Worm (Caenorhabditis elegans) whole organism, mixed stage, embryonic: ENCODE data around the gene Y57A10A.8.

Experiments
- M03D4.4 ChIP-seq: sonication (generic microtip); optimal IDR thresholded peaks from 2 replicates; lab custom pipeline; 2017; ENCODE audit warnings: mild to moderate bottlenecking, missing genetic modification characterization, missing compliant biosample characterization
- bed-3 ChIP-seq: fragments of 200-800 bp; sonication (Bioruptor generic); optimal IDR thresholded peaks from 3 replicates; lab custom pipeline; 2018; ENCODE audit warnings: mild to moderate bottlenecking, missing genetic modification characterization, moderate library complexity, missing compliant biosample characterization
- blmp-1 ChIP-seq: fragments of 150-350 bp; optimal IDR thresholded peaks from 2 replicates; lab custom pipeline; 2014; ENCODE audit warnings: missing biosample characterization, missing genetic modification characterization
- ceh-83 ChIP-seq: fragments of 200-800 bp; sonication (Bioruptor generic); optimal IDR thresholded peaks from 2 replicates; lab custom pipeline; 2018; ENCODE audit warnings: mild to moderate bottlenecking, missing genetic modification characterization, missing compliant biosample characterization
- drap-1 ChIP-seq: fragments of 200-800 bp; sonication (Bioruptor generic); optimal IDR thresholded peaks from 3 replicates; lab custom pipeline; 2018; ENCODE audit warnings: mild to moderate bottlenecking, missing genetic modification characterization, missing compliant biosample characterization
- elt-3 ChIP-seq: fragments of 150-350 bp; optimal IDR thresholded peaks from 2 replicates; lab custom pipeline; 2014; ENCODE audit warnings: missing biosample characterization, missing genetic modification characterization
- flh-1 ChIP-seq: fragments of 200-800 bp; sonication (Bioruptor generic); optimal IDR thresholded peaks from 2 replicates; lab custom pipeline; 2018; ENCODE audit warnings: mild to moderate bottlenecking, missing genetic modification characterization, moderate library complexity, missing compliant biosample characterization
- hlh-1 ChIP-seq: fragments of 150-350 bp; optimal IDR thresholded peaks from 2 replicates; lab custom pipeline; 2014; ENCODE audit warnings: missing biosample characterization, missing genetic modification reagents, missing genetic modification characterization
- lin-13 ChIP-seq: fragments of 150-350 bp; optimal IDR thresholded peaks from 2 replicates; lab custom pipeline; 2014; ENCODE audit warnings: missing biosample characterization, missing genetic modification characterization
- lin-32 ChIP-seq: fragments of 200-800 bp; sonication (Bioruptor generic); optimal IDR thresholded peaks from 2 replicates; lab custom pipeline; 2018; ENCODE audit warnings: mild to moderate bottlenecking, missing genetic modification characterization, missing compliant biosample characterization
- lsy-2 ChIP-seq: fragments of 150-350 bp; optimal IDR thresholded peaks from 2 replicates; lab custom pipeline; 2014; ENCODE audit warnings: missing biosample characterization, missing genetic modification characterization
- mep-1 ChIP-seq: fragments of 150-350 bp; optimal IDR thresholded peaks from 2 replicates; lab custom pipeline; 2017; ENCODE audit warnings: missing biosample characterization, missing genetic modification reagents, missing genetic modification characterization, inconsistent platforms
- mls-2 ChIP-seq: sonication (generic microtip); optimal IDR thresholded peaks from 2 replicates; lab custom pipeline; 2016; ENCODE audit warnings: mild to moderate bottlenecking, missing genetic modification characterization, moderate library complexity, missing compliant biosample characterization
- nhr-12 ChIP-seq: fragments of 150-350 bp; optimal IDR thresholded peaks from 2 replicates; lab custom pipeline; 2014; ENCODE audit warnings: missing biosample characterization, missing genetic modification characterization
- nhr-2 ChIP-seq: fragments of 150-350 bp; optimal IDR thresholded peaks from 2 replicates; lab custom pipeline; 2014; ENCODE audit warnings: missing biosample characterization, missing genetic modification characterization
- nhr-28 ChIP-seq: fragments of 150-350 bp; optimal IDR thresholded peaks from 2 replicates; lab custom pipeline; 2014; ENCODE audit warnings: missing biosample characterization, missing genetic modification characterization
- nhr-76 ChIP-seq: sonication (generic microtip); optimal IDR thresholded peaks from 2 replicates; lab custom pipeline; 2017; ENCODE audit warnings: missing biosample characterization, missing genetic modification characterization
- sem-2 ChIP-seq: fragments of 200-800 bp; sonication (Bioruptor generic); optimal IDR thresholded peaks from 2 replicates; lab custom pipeline; 2018; ENCODE audit warnings: mild to moderate bottlenecking, missing genetic modification characterization, missing compliant biosample characterization
- sptf-1 ChIP-seq: sonication (generic microtip); optimal IDR thresholded peaks from 2 replicates; lab custom pipeline; 2017; ENCODE audit warnings: mild to moderate bottlenecking, missing genetic modification characterization, moderate library complexity, missing compliant biosample characterization
- tbx-8 ChIP-seq: fragments of 200-800 bp; sonication (Bioruptor generic); optimal IDR thresholded peaks from 2 replicates; lab custom pipeline; 2018; ENCODE audit warnings: mild to moderate bottlenecking, missing genetic modification characterization, moderate library complexity, missing compliant biosample characterization
- unc-120 ChIP-seq: sonication (generic microtip); optimal IDR thresholded peaks from 2 replicates; lab custom pipeline; 2017; ENCODE audit warnings: missing genetic modification characterization, missing compliant biosample characterization; ENCODE audit not compliant: poor library complexity, severe bottlenecking
- unc-39 ChIP-seq: fragments of 150-350 bp; optimal IDR thresholded peaks from 2 replicates; lab custom pipeline; 2014; ENCODE audit warnings: missing biosample characterization, missing genetic modification characterization
- unc-62 ChIP-seq: fragments of 150-350 bp; optimal IDR thresholded peaks from 2 replicates; lab custom pipeline; 2014; ENCODE audit warnings: missing biosample characterization, missing genetic modification reagents, missing genetic modification characterization
- zip-8 ChIP-seq: fragments of 150-350 bp; optimal IDR thresholded peaks from 2 replicates; lab custom pipeline; 2014; ENCODE audit warnings: missing biosample characterization, missing genetic modification characterization
- ztf-11 ChIP-seq: fragments of 150-350 bp; optimal IDR thresholded peaks from 2 replicates; lab custom pipeline; 2014; ENCODE audit warnings: missing biosample characterization, missing genetic modification characterization

Gene Y57A10A.8

ce11 chrII:12175398-12175797, 10.8 kb downstream of the Y57A10A.8 start:
- TF ChIP-seq unc-39 (tag; lab: Kevin White, UChicago) = no peak

ce11 chrII:12176521-12176920, 11.9 kb downstream of the Y57A10A.8 start:
- TF ChIP-seq elt-3 (tag; lab: Kevin White, UChicago) = no peak
- no peak for TF ChIP-seq ztf-11
- TF ChIP-seq blmp-1 = no peak
- no peak for TF ChIP-seq sptf-1
- no peak for TF ChIP-seq unc-62
- TF ChIP-seq flh-1 = no peak
- no peak for TF ChIP-seq lin-13 (tag; lab: Kevin White, UChicago)
- TF ChIP-seq M03D4.4 (tag; lab: Kevin White, UChicago) = no peak
- no peak for TF ChIP-seq zip-8 (tag; lab: Kevin White, UChicago)
- no peak for TF ChIP-seq nhr-28 (tag; lab: Kevin White, UChicago)
- TF ChIP-seq unc-120 (tag; lab: Kevin White, UChicago) = no peak

ce11 chrII:12184857-12185256, 20.2 kb downstream of the Y57A10A.8 start, which contains the start of gene Y57A10A.13:
Gene Y57A10A.13, minus strand, starts transcription at chrII:12184902.
- TF ChIP-seq zip-8 (tag; lab: Kevin White, UChicago) (no peak), unc-120 (tag; lab: Kevin White, UChicago) (no peak), bed-3 (GFP tag; lab: Kevin White, UChicago) (no peak), lsy-2 (tag; lab: Kevin White, UChicago) (no peak), nhr-12 (tag; lab: Kevin White, UChicago) (no peak), flh-1 (no peak), mep-1 (tag; lab: Kevin White, UChicago) (no peak)

ce11 chrII:12185710-12186109, 21.1 kb downstream of the Y57A10A.8 start, which contains the start of gene Y57A10A.14:
Gene Y57A10A.14, plus strand, starts transcription at chrII:12185937.
- TF ChIP-seq nhr-2 (tag; lab: Kevin White, UChicago) (no peak), lin-32 (no peak), unc-39 (tag; lab: Kevin White, UChicago) (no peak), unc-62 (no peak), elt-3 (tag; lab: Kevin White, UChicago) (no peak), blmp-1 (no peak), mep-1 (tag; lab: Kevin White, UChicago) (no peak)

ce11 chrII:12186726-12187125, 22.1 kb downstream of the Y57A10A.8 start:
- TF ChIP-seq drap-1 (GFP tag; lab: Kevin White, UChicago) = no peak
- no peak for TF ChIP-seq nhr-28 (tag; lab: Kevin White, UChicago)
- no peak for TF ChIP-seq nhr-12 (tag; lab: Kevin White, UChicago)
- TF ChIP-seq M03D4.4 (tag; lab: Kevin White, UChicago) = no peak
- no peak for TF ChIP-seq tbx-8 (GFP tag; lab: Kevin White, UChicago)
- no peak for TF ChIP-seq lin-32
- no peak for TF ChIP-seq bed-3 (GFP tag; lab: Kevin White, UChicago)
- no peak for TF ChIP-seq ceh-83
- no peak for TF ChIP-seq blmp-1
- no peak for TF ChIP-seq nhr-2 (tag; lab: Kevin White, UChicago)
- no peak for TF ChIP-seq unc-39 (tag; lab: Kevin White, UChicago)
- TF ChIP-seq mls-2 (tag; lab: Kevin White, UChicago) = no peak

ce11 chrII:12189193-12189592, 24.6 kb downstream of the Y57A10A.8 start:
- TF ChIP-seq elt-3 (tag; lab: Kevin White, UChicago) = no peak
- no peak for TF ChIP-seq sem-2 (GFP tag; lab: Kevin White, UChicago)

- no peak for TF ChIP-seq nhr-28 (tag; lab: Kevin White, UChicago)
- TF ChIP-seq hlh-1 (tag; lab: Kevin White, UChicago) = no peak
- no peak for TF ChIP-seq flh-1
- no peak for TF ChIP-seq nhr-76 (tag; lab: Kevin White, UChicago)
- TF ChIP-seq ztf-11 = no peak
- TF ChIP-seq unc-39 (tag; lab: Kevin White, UChicago) = no peak
Measured at ce11 chrII:12199209-12199608, 34.6 kb downstream of the Y57A10A.8 start.
